Worm (Caenorhabditis elegans) whole organism, L4 larva: Measurements from ENCODE around the gene F48F5.6.
A peak's percentile ranks its signal among the peaks of the same experiment; 100 is the strongest.

Experiments used
- F10B5.3 ChIP-seq: sonication (generic microtip); optimal IDR thresholded peaks from 2 replicates; lab custom pipeline; 2016; ENCODE audit warnings: mild to moderate bottlenecking, missing genetic modification characterization, missing compliant biosample characterization
- F37D6.2 ChIP-seq: sonication (generic microtip); optimal IDR thresholded peaks from 2 replicates; lab custom pipeline; 2016; ENCODE audit warnings: mild to moderate bottlenecking, missing genetic modification characterization, missing compliant biosample characterization
- F49E8.2 ChIP-seq: sonication (generic microtip); optimal IDR thresholded peaks from 2 replicates; lab custom pipeline; 2016; ENCODE audit warnings: missing compliant biosample characterization, mild to moderate bottlenecking, missing genetic modification characterization, borderline replicate concordance
- T20F7.1 ChIP-seq: fragments of 200-800 bp; sonication (Bioruptor generic); optimal IDR thresholded peaks from 2 replicates; lab custom pipeline; 2018; ENCODE audit warnings: mild to moderate bottlenecking, missing genetic modification characterization, missing compliant biosample characterization
- Y105C5A.15 ChIP-seq: fragments of 200-800 bp; sonication (Bioruptor generic); IDR thresholded peaks from 2 replicates; pipeline ENCODE4 v1.3.6; 2022; ENCODE audit warnings: missing genetic modification characterization, missing compliant biosample characterization
- Y48G9A.11 ChIP-seq: fragments of 200-800 bp; sonication (Bioruptor generic); IDR thresholded peaks from 2 replicates; pipeline ENCODE4 v1.3.6; 2022; ENCODE audit warnings: missing genetic modification reagents, missing genetic modification characterization, missing compliant biosample characterization
- Y75B8A.6 ChIP-seq: fragments of 200-800 bp; sonication (Bioruptor generic); IDR thresholded peaks from 2 replicates; pipeline ENCODE4 v1.3.6; 2022; ENCODE audit warnings: missing genetic modification reagents, missing genetic modification characterization, missing compliant biosample characterization
- ZK337.2 ChIP-seq: fragments of 200-800 bp; sonication (Bioruptor generic); IDR thresholded peaks from 2 replicates; pipeline ENCODE4 v1.3.6; 2022; ENCODE audit warnings: missing genetic modification reagents, missing genetic modification characterization, missing compliant biosample characterization
- ZK546.5 ChIP-seq, 2 experiments: sonication (generic microtip); optimal IDR thresholded peaks; 2 replicates each; lab custom pipeline; 2017; ENCODE audit warnings: missing biosample characterization in 2 of 2, missing genetic modification characterization in 2 of 2
- aly-2 ChIP-seq: sonication (generic microtip); optimal IDR thresholded peaks from 2 replicates; lab custom pipeline; 2018; ENCODE audit warnings: missing biosample characterization, missing genetic modification characterization
- ceh-20 ChIP-seq: fragments of 200-800 bp; sonication (Bioruptor generic); IDR thresholded peaks from 2 replicates; pipeline ENCODE4 v1.3.6; 2022; ENCODE audit warnings: missing genetic modification reagents, missing genetic modification characterization, missing compliant biosample characterization
- ceh-32 ChIP-seq: sonication (generic microtip); optimal IDR thresholded peaks from 2 replicates; lab custom pipeline; 2016; ENCODE audit warnings: mild to moderate bottlenecking, missing genetic modification characterization, missing compliant biosample characterization; ENCODE audit not compliant: poor library complexity
- ceh-62 ChIP-seq: sonication (generic microtip); optimal IDR thresholded peaks from 2 replicates; lab custom pipeline; 2017; ENCODE audit warnings: missing biosample characterization, missing genetic modification characterization
- ces-1 ChIP-seq: fragments of 150-350 bp; sonication (generic microtip); optimal IDR thresholded peaks from 4 replicates; lab custom pipeline; 2014; ENCODE audit warnings: missing biosample characterization, missing genetic modification reagents, missing genetic modification characterization
- ctbp-1 ChIP-seq: fragments of 200-800 bp; sonication (Bioruptor generic); IDR thresholded peaks from 2 replicates; pipeline ENCODE4 v1.3.6; 2022; ENCODE audit warnings: missing genetic modification reagents, missing genetic modification characterization, missing compliant biosample characterization
- daf-12 ChIP-seq: fragments of 150-350 bp; optimal IDR thresholded peaks from 2 replicates; lab custom pipeline; 2014; ENCODE audit warnings: missing biosample characterization, missing genetic modification reagents, missing genetic modification characterization
- daf-19 ChIP-seq: fragments of 200-800 bp; sonication (Bioruptor generic); conservative IDR thresholded peaks from 2 replicates; pipeline ENCODE4 v1.3.6; 2022; ENCODE audit warnings: missing genetic modification characterization, missing compliant biosample characterization
- daf-8 ChIP-seq: fragments of 200-800 bp; sonication (Bioruptor generic); IDR thresholded peaks from 2 replicates; pipeline ENCODE4 v1.3.6; 2022; ENCODE audit warnings: missing genetic modification characterization, missing compliant biosample characterization
- duxl-1 ChIP-seq: sonication (generic microtip); optimal IDR thresholded peaks from 2 replicates; lab custom pipeline; 2016; ENCODE audit warnings: mild to moderate bottlenecking, missing genetic modification characterization, moderate library complexity, missing compliant biosample characterization; ENCODE audit not compliant: poor library complexity
- dve-1 ChIP-seq: sonication (generic microtip); optimal IDR thresholded peaks from 2 replicates; lab custom pipeline; 2017; ENCODE audit warnings: antibody characterized with exemption, mild to moderate bottlenecking, missing genetic modification characterization, missing compliant biosample characterization; ENCODE audit not compliant: insufficient read depth
- egl-43 ChIP-seq: fragments of 200-800 bp; sonication (Bioruptor generic); IDR thresholded peaks from 2 replicates; pipeline ENCODE4 v1.3.6; 2022; ENCODE audit warnings: missing genetic modification reagents, missing genetic modification characterization, missing compliant biosample characterization
- hif-1 ChIP-seq, 2 experiments: sonication (generic microtip); optimal IDR thresholded peaks; 2 replicates each; lab custom pipeline; 2016 to 2017; ENCODE audit warnings: missing compliant biosample characterization in 2 of 2, missing genetic modification characterization in 2 of 2, missing genetic modification reagents in 2 of 2, missing genotype in 2 of 2, mild to moderate bottlenecking in 1 of 2
- hlh-11 ChIP-seq: fragments of 200-800 bp; sonication (Bioruptor generic); optimal IDR thresholded peaks from 2 replicates; lab custom pipeline; 2018; ENCODE audit warnings: mild to moderate bottlenecking, missing genetic modification characterization, missing compliant biosample characterization
- hlh-30 ChIP-seq: sonication (generic microtip); optimal IDR thresholded peaks from 2 replicates; lab custom pipeline; 2017; ENCODE audit warnings: antibody characterized with exemption, mild to moderate bottlenecking, missing genetic modification characterization, missing compliant biosample characterization; ENCODE audit not compliant: insufficient read depth
- jun-1 ChIP-seq: fragments of 150-350 bp; optimal IDR thresholded peaks from 2 replicates; lab custom pipeline; 2014; ENCODE audit warnings: missing biosample characterization, missing genetic modification reagents, missing genetic modification characterization
- lin-13 ChIP-seq: fragments of 150-350 bp; optimal IDR thresholded peaks from 2 replicates; lab custom pipeline; 2014; ENCODE audit warnings: missing biosample characterization, missing genetic modification reagents, missing genetic modification characterization
- lin-15B ChIP-seq: fragments of 150-350 bp; sonication (generic microtip); optimal IDR thresholded peaks from 3 replicates; lab custom pipeline; 2014; ENCODE audit warnings: missing biosample characterization, missing genetic modification characterization
- lin-29 ChIP-seq: fragments of 200-800 bp; sonication (Bioruptor generic); IDR thresholded peaks from 2 replicates; pipeline ENCODE4 v1.3.6; 2022; ENCODE audit warnings: missing genetic modification reagents, missing genetic modification characterization, missing compliant biosample characterization
- lin-38 ChIP-seq: fragments of 200-800 bp; sonication (Bioruptor generic); IDR thresholded peaks from 2 replicates; pipeline ENCODE4 v1.3.6; 2022; ENCODE audit warnings: missing genetic modification reagents, missing genetic modification characterization, missing compliant biosample characterization
- lin-39 ChIP-seq: fragments of 150-350 bp; optimal IDR thresholded peaks from 2 replicates; lab custom pipeline; 2014; ENCODE audit warnings: missing biosample characterization, missing genetic modification reagents, missing genetic modification characterization
- lir-3 ChIP-seq: sonication (generic microtip); optimal IDR thresholded peaks from 2 replicates; lab custom pipeline; 2016; ENCODE audit warnings: mild to moderate bottlenecking, missing genetic modification characterization, missing compliant biosample characterization
- lsy-2 ChIP-seq, 2 experiments: fragments of 150-350 bp in 1 of 2; sonication (generic microtip) in 1 of 2; optimal IDR thresholded peaks; 2 replicates each; lab custom pipeline; 2014 to 2017; ENCODE audit warnings: missing biosample characterization in 2 of 2, missing genetic modification characterization in 2 of 2
- mxl-3 ChIP-seq: fragments of 200-800 bp; sonication (Bioruptor generic); optimal IDR thresholded peaks from 2 replicates; lab custom pipeline; 2018; ENCODE audit warnings: mild to moderate bottlenecking, missing genetic modification characterization, missing compliant biosample characterization
- nhr-102 ChIP-seq: sonication (generic microtip); optimal IDR thresholded peaks from 2 replicates; lab custom pipeline; 2016; ENCODE audit warnings: mild to moderate bottlenecking, missing genetic modification characterization, moderate library complexity, missing compliant biosample characterization
- nhr-11 ChIP-seq: fragments of 150-350 bp; optimal IDR thresholded peaks from 2 replicates; lab custom pipeline; 2014; ENCODE audit warnings: missing biosample characterization, missing genetic modification characterization
- nhr-41 ChIP-seq: fragments of 200-800 bp; sonication (Bioruptor generic); IDR thresholded peaks from 2 replicates; pipeline ENCODE4 v1.3.6; 2022; ENCODE audit warnings: missing genetic modification reagents, missing genetic modification characterization, missing compliant biosample characterization
- nhr-6 ChIP-seq: fragments of 150-350 bp; optimal IDR thresholded peaks from 2 replicates; lab custom pipeline; 2014; ENCODE audit warnings: missing biosample characterization, missing genetic modification characterization
- nhr-76 ChIP-seq: fragments of 150-350 bp; optimal IDR thresholded peaks from 2 replicates; lab custom pipeline; 2014; ENCODE audit warnings: missing biosample characterization, missing genetic modification characterization
- pha-4 ChIP-seq, 2 experiments: fragments of 150-350 bp in 1 of 2; fragments of 200-800 bp in 1 of 2; sonication (Bioruptor generic) in 1 of 2; IDR thresholded peaks in 1 of 2; optimal IDR thresholded peaks in 1 of 2; 2 replicates each; pipeline versions ENCODE4 v1.3.6 to Lab custom; 2014 to 2022; ENCODE audit warnings: missing genetic modification characterization in 2 of 2, missing genetic modification reagents in 2 of 2, missing biosample characterization in 1 of 2, missing compliant biosample characterization in 1 of 2
- php-3 ChIP-seq: fragments of 200-800 bp; sonication (Bioruptor generic); IDR thresholded peaks from 2 replicates; pipeline ENCODE4 v1.3.6; 2022; ENCODE audit warnings: missing genetic modification reagents, missing genetic modification characterization, missing compliant biosample characterization
- sdz-12 ChIP-seq: fragments of 200-800 bp; sonication (Bioruptor generic); optimal IDR thresholded peaks from 2 replicates; lab custom pipeline; 2018; ENCODE audit warnings: mild to moderate bottlenecking, missing genetic modification characterization, missing compliant biosample characterization
- snpc-4 ChIP-seq: fragments of 150-350 bp; optimal IDR thresholded peaks from 2 replicates; lab custom pipeline; 2014; ENCODE audit warnings: missing biosample characterization, missing genetic modification characterization
- tra-1 ChIP-seq: fragments of 200-800 bp; sonication (Bioruptor generic); IDR thresholded peaks from 2 replicates; pipeline ENCODE4 v1.3.6; 2022; ENCODE audit warnings: missing genetic modification reagents, missing genetic modification characterization, missing compliant biosample characterization
- unc-39 ChIP-seq: sonication (generic microtip); optimal IDR thresholded peaks from 2 replicates; lab custom pipeline; 2017; ENCODE audit warnings: missing biosample characterization, missing genetic modification characterization
- unc-62 ChIP-seq, 3 experiments: fragments of 150-350 bp in 1 of 3; sonication (generic microtip); optimal IDR thresholded peaks in 2 of 3; peaks in 1 of 3; 1 replicate in 1 of 3; 2 replicates in 2 of 3; lab custom pipeline; 2014 to 2017; ENCODE audit warnings: missing biosample characterization in 3 of 3, missing genetic modification characterization in 3 of 3, missing genetic modification reagents in 3 of 3, missing genotype in 1 of 3
- vab-7 ChIP-seq: fragments of 200-800 bp; sonication (Bioruptor generic); IDR thresholded peaks from 2 replicates; pipeline ENCODE4 v1.3.6; 2022; ENCODE audit warnings: missing genetic modification reagents, missing genetic modification characterization, missing compliant biosample characterization
- zfp-3 ChIP-seq: fragments of 200-800 bp; sonication (Bioruptor generic); conservative IDR thresholded peaks from 2 replicates; pipeline ENCODE4 v1.3.6; 2022; ENCODE audit warnings: missing genetic modification reagents, missing genetic modification characterization, missing compliant biosample characterization
- zip-2 ChIP-seq: fragments of 150-350 bp; optimal IDR thresholded peaks from 2 replicates; lab custom pipeline; 2014; ENCODE audit warnings: missing biosample characterization, missing genetic modification characterization

The F48F5.6 gene

ce11 chrV:20418768-20419167, 34.2 kb downstream of the F48F5.6 start (continued):
- no peak for TF ChIP-seq lin-38
- peak in 1 of 2 experiments; percentile 99 for TF ChIP-seq unc-62 (GFP tag; optimal IDR thresholded peaks at IDR 0.05 in 1 of 2; lab: Kevin White, UChicago)
- no peak for TF ChIP-seq unc-62 (tag; optimal IDR thresholded peaks at IDR 0.05; lab: Kevin White, UChicago)
- TF ChIP-seq daf-12 (tag; lab: Kevin White, UChicago) = no peak
- no peak for TF ChIP-seq vab-7 (GFP tag; lab: Robert Waterston, UW)
- no peak for TF ChIP-seq sdz-12 (GFP tag; lab: Kevin White, UChicago)
- no peak for TF ChIP-seq Y75B8A.6
- TF ChIP-seq lin-13 (GFP tag; lab: Kevin White, UChicago) = no peak
- TF ChIP-seq lin-39 = no peak
- peak; percentile 97 for TF ChIP-seq hlh-11 (tag; lab: Kevin White, UChicago)
- 0 out of 2 replicates have a peak, but pooled peaks have one; percentile 43 for TF ChIP-seq ceh-20 (GFP tag; lab: Robert Waterston, UW)
- no peak for TF ChIP-seq nhr-76 (tag; lab: Kevin White, UChicago)
- no peak for TF ChIP-seq ces-1 (GFP tag; lab: Kevin White, UChicago)
- TF ChIP-seq T20F7.1 = no peak
- TF ChIP-seq ctbp-1 (GFP tag; lab: Robert Waterston, UW) = no peak
- TF ChIP-seq, all 104 proteins: peak for 32

- TF ChIP-seq nhr-6 (tag; lab: Kevin White, UChicago) = peak; percentile 62
- TF ChIP-seq F37D6.2 (tag; lab: Kevin White, UChicago) = peak; percentile 27
- TF ChIP-seq hlh-30 = peak; percentile 98
- no peak for TF ChIP-seq nhr-102
- no peak for TF ChIP-seq duxl-1 (tag; lab: Kevin White, UChicago)
- no peak for TF ChIP-seq nhr-11 (tag; lab: Kevin White, UChicago)
- no peak for TF ChIP-seq sdz-12 (GFP tag; lab: Kevin White, UChicago)
- TF ChIP-seq ceh-20 (GFP tag; lab: Robert Waterston, UW) = no peak
- no peak for TF ChIP-seq egl-43 (GFP tag; lab: Robert Waterston, UW)
- no peak for TF ChIP-seq pha-4 (GFP tag; IDR thresholded peaks at IDR 0.05; lab: Robert Waterston, UW)
- peak; percentile 45 for TF ChIP-seq pha-4 (tag; optimal IDR thresholded peaks at IDR 0.05; lab: Kevin White, UChicago)
- no peak for TF ChIP-seq nhr-41 (GFP tag; lab: Robert Waterston, UW)
- TF ChIP-seq lsy-2 (tag; optimal IDR thresholded peaks at IDR 0.05; lab: Kevin White, UChicago) = peak in 1 of 2 experiments; percentile 73
- no peak for TF ChIP-seq zip-2 (tag; lab: Kevin White, UChicago)
- no peak for TF ChIP-seq Y105C5A.15 (GFP tag; lab: Robert Waterston, UW)
- no peak for TF ChIP-seq T20F7.1
- TF ChIP-seq ZK546.5 (tag; optimal IDR thresholded peaks at IDR 0.05; lab: Kevin White, UChicago) = no peak
- no peak for TF ChIP-seq daf-19 (GFP tag; lab: Robert Waterston, UW)
- TF ChIP-seq php-3 (GFP tag; lab: Robert Waterston, UW) = no peak
- no peak for TF ChIP-seq ZK337.2 (GFP tag; lab: Robert Waterston, UW)
- TF ChIP-seq ceh-32 = no peak
- no peak for TF ChIP-seq lir-3 (tag; lab: Kevin White, UChicago)
- TF ChIP-seq hif-1 (tag; optimal IDR thresholded peaks at IDR 0.05; lab: Kevin White, UChicago) = peak in 1 of 2 experiments; percentile 50
- TF ChIP-seq lin-29 (GFP tag; lab: Robert Waterston, UW) = no peak
- TF ChIP-seq dve-1 = peak; percentile 32
- TF ChIP-seq nhr-76 (tag; lab: Kevin White, UChicago) = no peak
- no peak for TF ChIP-seq unc-39 (tag; lab: Kevin White, UChicago)
- no peak for TF ChIP-seq jun-1 (tag; lab: Kevin White, UChicago)
- TF ChIP-seq ceh-62 (tag; lab: Kevin White, UChicago) = no peak
- TF ChIP-seq zfp-3 = no peak
- no peak for TF ChIP-seq tra-1 (GFP tag; lab: Robert Waterston, UW)
- TF ChIP-seq daf-8 = no peak
- no peak for TF ChIP-seq snpc-4 (tag; lab: Kevin White, UChicago)
- TF ChIP-seq mxl-3 (GFP tag; lab: Kevin White, UChicago) = peak; percentile 10
- TF ChIP-seq vab-7 (GFP tag; lab: Robert Waterston, UW) = no peak
- TF ChIP-seq Y48G9A.11 (GFP tag; lab: Robert Waterston, UW) = no peak
- no peak for TF ChIP-seq lin-15B (tag; lab: Kevin White, UChicago)
- no peak for TF ChIP-seq aly-2
- no peak for TF ChIP-seq F10B5.3 (tag; lab: Kevin White, UChicago)
- no peak for TF ChIP-seq F49E8.2
These were observed 35.2 kb downstream of the F48F5.6 start for ce11 chrV:20417809-20418208.
